Worm (Caenorhabditis elegans) whole organism, midembryonic: ENCODE measurements around the gene fbxa-13.

Source experiments
- T22C8.4 ChIP-seq: fragments of 200-800 bp; sonication (Bioruptor generic); IDR thresholded peaks from 2 replicates; pipeline ENCODE4 v1.3.6; 2022; ENCODE audit warnings: missing genetic modification characterization, missing compliant biosample characterization
- cog-1 ChIP-seq: sonication (generic microtip); optimal IDR thresholded peaks from 2 replicates; lab custom pipeline; 2016; ENCODE audit warnings: missing genetic modification characterization, missing compliant biosample characterization
- flt-1 ChIP-seq: fragments of 200-800 bp; sonication (Bioruptor generic); IDR thresholded peaks from 2 replicates; pipeline ENCODE4 v1.3.6; 2022; ENCODE audit warnings: missing genetic modification characterization, missing compliant biosample characterization
- klf-2 ChIP-seq: fragments of 200-800 bp; sonication (Bioruptor generic); conservative IDR thresholded peaks from 2 replicates; pipeline ENCODE4 v1.3.6; 2022; ENCODE audit warnings: missing genetic modification reagents, missing genetic modification characterization, missing compliant biosample characterization
- med-1 ChIP-seq: sonication (generic microtip); optimal IDR thresholded peaks from 2 replicates; lab custom pipeline; 2017; ENCODE audit warnings: missing genetic modification characterization, mild to moderate bottlenecking, missing compliant biosample characterization, antibody characterized with exemption, missing genetic modification reagents; ENCODE audit not compliant: insufficient read depth
- ref-1 ChIP-seq: fragments of 200-800 bp; sonication (Bioruptor generic); conservative IDR thresholded peaks from 2 replicates; pipeline ENCODE4 v1.3.6; 2022; ENCODE audit warnings: missing genetic modification reagents, missing genetic modification characterization, missing compliant biosample characterization
- tab-1 ChIP-seq: fragments of 200-800 bp; sonication (Bioruptor generic); IDR thresholded peaks from 2 replicates; pipeline ENCODE4 v1.3.6; 2022; ENCODE audit warnings: missing genetic modification characterization, missing compliant biosample characterization
- ztf-23 ChIP-seq: fragments of 200-800 bp; sonication (Bioruptor generic); IDR thresholded peaks from 2 replicates; pipeline ENCODE4 v1.3.6; 2022; ENCODE audit warnings: missing genetic modification reagents, missing genetic modification characterization, missing compliant biosample characterization
- ztf-29 ChIP-seq: fragments of 200-800 bp; sonication (Bioruptor generic); IDR thresholded peaks from 2 replicates; pipeline ENCODE4 v1.3.6; 2022; ENCODE audit warnings: missing genetic modification reagents, missing genetic modification characterization, missing compliant biosample characterization

Gene fbxa-13

ce11 chrIII:1682262-1682661 is 23.4 kb downstream of the fbxa-13 start:
- TF ChIP-seq ztf-23 (GFP tag; lab: Robert Waterston, UW) = no peak
- TF ChIP-seq cog-1 (tag; lab: Kevin White, UChicago) = no peak
- no peak for TF ChIP-seq flt-1
- TF ChIP-seq T22C8.4 (GFP tag; lab: Robert Waterston, UW) = no peak
- TF ChIP-seq klf-2 (GFP tag; lab: Robert Waterston, UW) = no peak
- no peak for TF ChIP-seq med-1 (GFP tag; lab: Kevin White, UChicago)
- no peak for TF ChIP-seq tab-1
- no peak for TF ChIP-seq ref-1 (GFP tag; lab: Robert Waterston, UW)
- TF ChIP-seq ztf-29 (GFP tag; lab: Robert Waterston, UW) = no peak

- TF ChIP-seq med-1 (GFP tag; lab: Kevin White, UChicago) = no peak
- TF ChIP-seq T22C8.4 (GFP tag; lab: Robert Waterston, UW) = no peak
- TF ChIP-seq tab-1 = no peak
- no peak for TF ChIP-seq ztf-23 (GFP tag; lab: Robert Waterston, UW)
- no peak for TF ChIP-seq ztf-29 (GFP tag; lab: Robert Waterston, UW)
- TF ChIP-seq cog-1 (tag; lab: Kevin White, UChicago) = no peak
- TF ChIP-seq klf-2 (GFP tag; lab: Robert Waterston, UW) = no peak
- TF ChIP-seq ref-1 (GFP tag; lab: Robert Waterston, UW) = no peak
- no peak for TF ChIP-seq flt-1
Measured at ce11 chrIII:1680996-1681395, 24.7 kb downstream of the fbxa-13 start.

ce11 chrIII:1680393-1680792 is 25.3 kb downstream of the fbxa-13 start:
- TF ChIP-seq cog-1 (tag; lab: Kevin White, UChicago) = no peak
- TF ChIP-seq ztf-29 (GFP tag; lab: Robert Waterston, UW) = no peak
- TF ChIP-seq tab-1 = no peak
- TF ChIP-seq klf-2 (GFP tag; lab: Robert Waterston, UW) = no peak
- TF ChIP-seq ref-1 (GFP tag; lab: Robert Waterston, UW) = no peak
- TF ChIP-seq flt-1 = no peak
- no peak for TF ChIP-seq T22C8.4 (GFP tag; lab: Robert Waterston, UW)
- TF ChIP-seq ztf-23 (GFP tag; lab: Robert Waterston, UW) = no peak
- no peak for TF ChIP-seq med-1 (GFP tag; lab: Kevin White, UChicago)

ce11 chrIII:1678671-1679070 is 27.0 kb downstream of the fbxa-13 start:
- TF ChIP-seq med-1 (GFP tag; lab: Kevin White, UChicago) (no peak), ref-1 (GFP tag; lab: Robert Waterston, UW) (no peak), ztf-29 (GFP tag; lab: Robert Waterston, UW) (no peak), T22C8.4 (GFP tag; lab: Robert Waterston, UW) (no peak), tab-1 (no peak), cog-1 (tag; lab: Kevin White, UChicago) (no peak), flt-1 (no peak), ztf-23 (GFP tag; lab: Robert Waterston, UW) (no peak), klf-2 (GFP tag; lab: Robert Waterston, UW) (no peak)

- no peak for TF ChIP-seq flt-1
- no peak for TF ChIP-seq med-1 (GFP tag; lab: Kevin White, UChicago)
- no peak for TF ChIP-seq T22C8.4 (GFP tag; lab: Robert Waterston, UW)
Measured at ce11 chrIII:1676588-1676987, 29.1 kb downstream of the fbxa-13 start, which contains the start of gene Y22D7AR.6. Y22D7AR.6 (minus strand) TSS chrIII:1676721.

- TF ChIP-seq flt-1 = no peak
- TF ChIP-seq klf-2 (GFP tag; lab: Robert Waterston, UW) = no peak
- TF ChIP-seq med-1 (GFP tag; lab: Kevin White, UChicago) = no peak
- no peak for TF ChIP-seq ztf-29 (GFP tag; lab: Robert Waterston, UW)
- no peak for TF ChIP-seq cog-1 (tag; lab: Kevin White, UChicago)
- no peak for TF ChIP-seq ref-1 (GFP tag; lab: Robert Waterston, UW)
- no peak for TF ChIP-seq tab-1
- no peak for TF ChIP-seq ztf-23 (GFP tag; lab: Robert Waterston, UW)
- TF ChIP-seq T22C8.4 (GFP tag; lab: Robert Waterston, UW) = no peak
Measured at ce11 chrIII:1674760-1675159, 30.9 kb downstream of the fbxa-13 start.

- TF ChIP-seq med-1 (GFP tag; lab: Kevin White, UChicago) = no peak
- TF ChIP-seq ztf-29 (GFP tag; lab: Robert Waterston, UW) = no peak
- TF ChIP-seq T22C8.4 (GFP tag; lab: Robert Waterston, UW) = no peak
- no peak for TF ChIP-seq ref-1 (GFP tag; lab: Robert Waterston, UW)
Measured at ce11 chrIII:1673320-1673719, 32.4 kb downstream of the fbxa-13 start.

- TF ChIP-seq flt-1 = no peak
- TF ChIP-seq cog-1 (tag; lab: Kevin White, UChicago) = no peak
- no peak for TF ChIP-seq ref-1 (GFP tag; lab: Robert Waterston, UW)
- TF ChIP-seq klf-2 (GFP tag; lab: Robert Waterston, UW) = no peak
- TF ChIP-seq med-1 (GFP tag; lab: Kevin White, UChicago) = no peak
- no peak for TF ChIP-seq tab-1
Measured at ce11 chrIII:1668519-1668918, 37.2 kb downstream of the fbxa-13 start, which contains the start of gene glb-30. glb-30 (minus strand) TSS chrIII:1668619.

ce11 chrIII:1666893-1667292 is 38.8 kb downstream of the fbxa-13 start:
- TF ChIP-seq ref-1 (GFP tag; lab: Robert Waterston, UW) = no peak
- no peak for TF ChIP-seq ztf-29 (GFP tag; lab: Robert Waterston, UW)
- peak; percentile 72 for TF ChIP-seq T22C8.4 (GFP tag; lab: Robert Waterston, UW)
- no peak for TF ChIP-seq cog-1 (tag; lab: Kevin White, UChicago)
- no peak for TF ChIP-seq tab-1
- no peak for TF ChIP-seq klf-2 (GFP tag; lab: Robert Waterston, UW)
- TF ChIP-seq ztf-23 (GFP tag; lab: Robert Waterston, UW) = no peak

ce11 chrIII:1665799-1666308 is 39.8 kb downstream of the fbxa-13 start, which contains the start of gene Y22D7AR.3:
Y22D7AR.3 (minus strand) TSS chrIII:1665849.
- TF ChIP-seq med-1 (GFP tag; lab: Kevin White, UChicago) (no peak), ztf-23 (GFP tag; lab: Robert Waterston, UW) (no peak), tab-1 (no peak), T22C8.4 (GFP tag; lab: Robert Waterston, UW) (0 out of 2 replicates have a peak, but pooled peaks have one; percentile 7), ref-1 (GFP tag; lab: Robert Waterston, UW) (no peak), cog-1 (tag; lab: Kevin White, UChicago) (no peak)
